Worm (Caenorhabditis elegans): Measurements from ENCODE around the gene F01D4.8.

DNA sequence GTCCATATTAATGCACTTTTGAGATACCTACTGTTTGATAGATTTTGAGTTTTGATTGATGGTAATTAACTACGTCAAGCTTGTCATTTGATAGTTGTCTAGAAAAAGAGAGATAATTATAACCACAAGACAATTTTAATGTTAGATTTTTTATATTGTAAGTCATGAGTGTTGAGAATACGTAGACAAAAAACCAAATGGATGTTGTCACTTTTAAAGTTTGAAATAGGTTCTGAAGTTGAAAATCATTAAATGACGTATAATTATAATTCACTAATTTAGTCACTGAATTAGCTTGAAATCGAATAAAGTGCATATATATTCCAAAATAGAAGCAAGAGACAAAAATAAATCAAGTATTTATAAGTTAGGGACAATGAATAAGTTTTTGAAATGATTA lies 15.8 kb downstream of the F01D4.8 start:
- TF ChIP-seq ztf-11 (tag; optimal IDR thresholded peaks at IDR 0.05) (no peak), nhr-28 (tag; optimal IDR thresholded peaks at IDR 0.05) (no peak), lsy-2 (tag; optimal IDR thresholded peaks at IDR 0.05) (no peak), ces-1 (GFP tag; optimal IDR thresholded peaks at IDR 0.05) (no peak), nhr-237 (tag; optimal IDR thresholded peaks at IDR 0.05) (no peak), mab-5 (tag; optimal IDR thresholded peaks at IDR 0.05) (no peak), nhr-76 (tag; optimal IDR thresholded peaks at IDR 0.05) (no peak), snpc-4 (tag; optimal IDR thresholded peaks at IDR 0.05) (no peak), unc-120 (tag; optimal IDR thresholded peaks at IDR 0.05; ENCODE audit: poor library complexity, severe bottlenecking) (no peak), elt-3 (tag; optimal IDR thresholded peaks at IDR 0.05) (no peak)
